Fruit fly (Drosophila melanogaster) whole organism, embryonic: ENCODE data around the gene CG34347.
A peak's percentile ranks its signal among the peaks of the same experiment; 100 is the strongest.

Source experiments
- Adf1 ChIP-seq: fragments of 200-800 bp; sonication (Bioruptor generic); IDR thresholded peaks from 2 replicates; pipeline ENCODE4 v1.3.6; 2022; ENCODE audit warnings: missing biosample characterization, missing genetic modification characterization
- Atf-2 ChIP-seq: fragments of 200-800 bp; sonication (Bioruptor generic); optimal IDR thresholded peaks from 2 replicates; lab custom pipeline; 2016; ENCODE audit warnings: missing biosample characterization, missing genetic modification characterization
- CG10366 ChIP-seq: fragments of 200-800 bp; sonication (Bioruptor generic); IDR thresholded peaks from 2 replicates; pipeline ENCODE4 v1.3.6; 2022; ENCODE audit warnings: missing biosample characterization, missing genetic modification characterization
- CG11085 ChIP-seq: fragments of 200-800 bp; sonication (Bioruptor generic); IDR thresholded peaks from 2 replicates; pipeline ENCODE4 v1.3.6; 2022; ENCODE audit warnings: missing biosample characterization, missing genetic modification characterization
- CG11560 ChIP-seq: fragments of 200-800 bp; sonication (Bioruptor generic); IDR thresholded peaks from 3 replicates; pipeline ENCODE4 v1.3.6; 2022; ENCODE audit warnings: missing biosample characterization, missing genetic modification characterization
- CG12155 ChIP-seq: fragments of 200-800 bp; sonication (Bioruptor generic); optimal IDR thresholded peaks from 3 replicates; lab custom pipeline; 2016; ENCODE audit warnings: missing biosample characterization, missing genetic modification characterization
- CG1647 ChIP-seq: fragments of 200-800 bp; sonication (Bioruptor generic); optimal IDR thresholded peaks from 3 replicates; lab custom pipeline; 2016; ENCODE audit warnings: missing biosample characterization, missing genetic modification characterization
- CG16815 ChIP-seq: fragments of 200-800 bp; sonication (Bioruptor generic); optimal IDR thresholded peaks from 3 replicates; lab custom pipeline; 2017; ENCODE audit warnings: missing biosample characterization, mild to moderate bottlenecking, missing genetic modification characterization
- CG17385 ChIP-seq: fragments of 200-800 bp; sonication (Bioruptor generic); optimal IDR thresholded peaks from 3 replicates; lab custom pipeline; 2018; ENCODE audit warnings: missing biosample characterization, mild to moderate bottlenecking, missing genetic modification characterization
- CG30403 ChIP-seq: fragments of 200-800 bp; sonication (Bioruptor generic); optimal IDR thresholded peaks from 3 replicates; lab custom pipeline; 2016; ENCODE audit warnings: missing biosample characterization, missing genetic modification characterization
- CG3163 ChIP-seq: fragments of 200-800 bp; sonication (Bioruptor generic); optimal IDR thresholded peaks from 3 replicates; lab custom pipeline; 2016; ENCODE audit warnings: missing biosample characterization, missing genetic modification characterization
- CG3726 ChIP-seq: fragments of 200-800 bp; sonication (Bioruptor generic); IDR thresholded peaks from 3 replicates; pipeline ENCODE4, ENCODE4 v1.3.6; 2022; ENCODE audit warnings: missing biosample characterization, missing genetic modification characterization
- CG4360 ChIP-seq: fragments of 200-800 bp; sonication (Bioruptor generic); IDR thresholded peaks from 2 replicates; pipeline ENCODE4 v1.3.6; 2022; ENCODE audit warnings: missing biosample characterization, missing genetic modification characterization
- CG5245 ChIP-seq: fragments of 200-800 bp; sonication (Bioruptor generic); optimal IDR thresholded peaks from 3 replicates; lab custom pipeline; 2016; ENCODE audit warnings: missing biosample characterization, missing genetic modification characterization
- CG7786 ChIP-seq: fragments of 200-800 bp; sonication (Bioruptor generic); optimal IDR thresholded peaks from 2 replicates; lab custom pipeline; 2016; ENCODE audit warnings: missing biosample characterization, missing genetic modification characterization
- CG8765 ChIP-seq: fragments of 200-800 bp; sonication (Bioruptor generic); IDR thresholded peaks from 2 replicates; pipeline ENCODE4 v1.3.6; 2022; ENCODE audit warnings: missing biosample characterization, missing genetic modification characterization
- CG8924 ChIP-seq: fragments of 200-800 bp; optimal IDR thresholded peaks from 3 replicates; lab custom pipeline; 2019; ENCODE audit warnings: missing biosample characterization, mild to moderate bottlenecking, missing genetic modification characterization, moderate library complexity
- CG9817 ChIP-seq: fragments of 200-800 bp; sonication (Bioruptor generic); optimal IDR thresholded peaks from 2 replicates; lab custom pipeline; 2018; ENCODE audit warnings: missing biosample characterization, mild to moderate bottlenecking, missing genetic modification characterization, moderate library complexity
- CoRest ChIP-seq: fragments of 200-800 bp; sonication (Bioruptor generic); optimal IDR thresholded peaks from 3 replicates; lab custom pipeline; 2018; ENCODE audit warnings: missing biosample characterization, mild to moderate bottlenecking, missing genetic modification characterization, moderate library complexity
- Doc2 ChIP-seq: fragments of 200-800 bp; sonication (Bioruptor generic); IDR thresholded peaks from 2 replicates; pipeline ENCODE4 v1.3.6; 2022; ENCODE audit warnings: missing biosample characterization, missing genetic modification characterization
- Elba2 ChIP-seq: fragments of 200-800 bp; sonication (Bioruptor generic); optimal IDR thresholded peaks from 3 replicates; lab custom pipeline; 2016; ENCODE audit warnings: missing biosample characterization, missing genetic modification characterization
- Ets65A ChIP-seq: fragments of 200-800 bp; sonication (Bioruptor generic); peaks from one replicate; lab custom pipeline; 2016; ENCODE audit warnings: missing biosample characterization, missing genetic modification characterization
- Fer3 ChIP-seq: fragments of 200-800 bp; sonication (Bioruptor generic); optimal IDR thresholded peaks from 2 replicates; lab custom pipeline; 2018; ENCODE audit warnings: missing biosample characterization, mild to moderate bottlenecking, missing genetic modification characterization, moderate library complexity
- HLH3B ChIP-seq: fragments of 200-800 bp; sonication (Bioruptor generic); IDR thresholded peaks from 2 replicates; pipeline ENCODE4 v1.3.6; 2022; ENCODE audit warnings: missing biosample characterization, missing genetic modification characterization
- HLH54F ChIP-seq: fragments of 200-800 bp; sonication (Bioruptor generic); optimal IDR thresholded peaks from 3 replicates; lab custom pipeline; 2016; ENCODE audit warnings: missing biosample characterization, missing genetic modification characterization
- Hr51 ChIP-seq, 2 experiments: fragments of 200-800 bp; sonication (Bioruptor generic); optimal IDR thresholded peaks; 2 replicates in 1 of 2; 3 replicates in 1 of 2; lab custom pipeline; 2016 to 2018; ENCODE audit warnings: missing biosample characterization in 2 of 2, missing genetic modification characterization in 2 of 2, mild to moderate bottlenecking in 1 of 2, moderate library complexity in 1 of 2
- NC2α ChIP-seq: fragments of 200-800 bp; sonication (Bioruptor generic); optimal IDR thresholded peaks from 2 replicates; lab custom pipeline; 2016; ENCODE audit warnings: missing biosample characterization, missing genetic modification characterization
- Neu2 ChIP-seq: fragments of 200-800 bp; sonication (Bioruptor generic); optimal IDR thresholded peaks from 3 replicates; lab custom pipeline; 2016; ENCODE audit warnings: missing biosample characterization, missing genetic modification characterization, borderline replicate concordance
- Nf-YA ChIP-seq: fragments of 200-800 bp; sonication (Bioruptor generic); IDR thresholded peaks from 2 replicates; pipeline ENCODE4 v1.3.6; 2022; ENCODE audit warnings: missing biosample characterization, missing genetic modification characterization
- Oli ChIP-seq: fragments of 200-800 bp; sonication (Bioruptor generic); optimal IDR thresholded peaks from 2 replicates; lab custom pipeline; 2018; ENCODE audit warnings: missing biosample characterization, mild to moderate bottlenecking, missing genetic modification characterization, moderate library complexity
- Pdp1 ChIP-seq, 2 experiments: fragments of 200-800 bp; sonication (Bioruptor generic); optimal IDR thresholded peaks; 3 replicates each; lab custom pipeline; 2016; ENCODE audit warnings: missing biosample characterization in 2 of 2, missing genetic modification characterization in 2 of 2, mild to moderate bottlenecking in 1 of 2, moderate library complexity in 1 of 2
- Poxn ChIP-seq: fragments of 200-800 bp; sonication (Bioruptor generic); IDR thresholded peaks from 2 replicates; pipeline ENCODE4 v1.3.6; 2022; ENCODE audit warnings: missing biosample characterization, missing genetic modification characterization
- Rfx ChIP-seq: fragments of 200-800 bp; sonication (Bioruptor generic); IDR thresholded peaks from 2 replicates; pipeline ENCODE4 v1.3.6; 2022; ENCODE audit warnings: missing biosample characterization, missing genetic modification characterization
- Side ChIP-seq: fragments of 200-800 bp; sonication (Bioruptor generic); optimal IDR thresholded peaks from 2 replicates; lab custom pipeline; 2016; ENCODE audit warnings: missing biosample characterization, missing genetic modification characterization
- Sin3A ChIP-seq: fragments of >200 bp; optimal IDR thresholded peaks from 2 replicates; lab custom pipeline; 2018
- YL-1 ChIP-seq: fragments of 200-800 bp; sonication (Bioruptor generic); optimal IDR thresholded peaks from 3 replicates; lab custom pipeline; 2017; ENCODE audit warnings: missing biosample characterization, mild to moderate bottlenecking, missing genetic modification characterization
- bcd ChIP-seq: fragments of 200-800 bp; sonication (Bioruptor generic); optimal IDR thresholded peaks from 2 replicates; lab custom pipeline; 2017; ENCODE audit warnings: missing biosample characterization, mild to moderate bottlenecking, missing genetic modification characterization
- chn ChIP-seq: fragments of 200-800 bp; sonication (Bioruptor generic); optimal IDR thresholded peaks from 2 replicates; lab custom pipeline; 2016; ENCODE audit warnings: missing biosample characterization, missing genetic modification characterization
- croc ChIP-seq: fragments of 200-800 bp; sonication (Bioruptor generic); conservative IDR thresholded peaks from 3 replicates; pipeline ENCODE4 v1.3.6; 2022; ENCODE audit warnings: missing biosample characterization, missing genetic modification characterization
- ems ChIP-seq: fragments of 200-800 bp; sonication (Bioruptor generic); optimal IDR thresholded peaks from 3 replicates; lab custom pipeline; 2016; ENCODE audit warnings: missing biosample characterization, missing genetic modification characterization
- eyg ChIP-seq: fragments of 200-800 bp; sonication (Bioruptor generic); optimal IDR thresholded peaks from 3 replicates; lab custom pipeline; 2016; ENCODE audit warnings: missing biosample characterization, missing genetic modification characterization
- gce ChIP-seq: fragments of 200-800 bp; sonication (Bioruptor generic); IDR thresholded peaks from 3 replicates; pipeline ENCODE4 v1.3.6; 2022; ENCODE audit warnings: missing biosample characterization, missing genetic modification characterization
- lilli ChIP-seq: fragments of 200-800 bp; sonication (Bioruptor generic); optimal IDR thresholded peaks from 3 replicates; lab custom pipeline; 2016; ENCODE audit warnings: missing biosample characterization, missing genetic modification characterization
- org-1 ChIP-seq: fragments of 200-800 bp; sonication (Bioruptor generic); optimal IDR thresholded peaks from 2 replicates; lab custom pipeline; 2017; ENCODE audit warnings: missing biosample characterization, missing genetic modification characterization
- rib ChIP-seq: fragments of 200-800 bp; sonication (Bioruptor generic); IDR thresholded peaks from 2 replicates; pipeline ENCODE4 v1.3.6; 2022; ENCODE audit warnings: missing biosample characterization, missing genetic modification characterization
- slou ChIP-seq: fragments of 200-800 bp; sonication (Bioruptor generic); optimal IDR thresholded peaks from 3 replicates; lab custom pipeline; 2016; ENCODE audit warnings: missing biosample characterization, missing genetic modification characterization
- sr ChIP-seq: fragments of 200-800 bp; sonication (Bioruptor generic); IDR thresholded peaks from 3 replicates; pipeline ENCODE4 v1.3.6; 2022; ENCODE audit warnings: missing biosample characterization, missing genetic modification characterization
- tup ChIP-seq: fragments of 200-800 bp; sonication (Bioruptor generic); optimal IDR thresholded peaks from 2 replicates; lab custom pipeline; 2016; ENCODE audit warnings: missing biosample characterization, mild to moderate bottlenecking, missing genetic modification characterization, moderate library complexity

CG34347 gene

dm6 chr3R:31381216-31381688 lies 70.3 kb downstream of the CG34347 start (continued):
- no peak for TF ChIP-seq CG8924
- TF ChIP-seq CG17385 (GFP tag; lab: Kevin White, UChicago) = peak; percentile 37
- peak; percentile 73 for TF ChIP-seq CG7786 (GFP tag; lab: Kevin White, UChicago)
- peak; percentile 90 for TF ChIP-seq Ets65A
- TF ChIP-seq CG5245 (GFP tag; lab: Kevin White, UChicago) = no peak
- peak; percentile 54 for TF ChIP-seq bcd (GFP tag; lab: Kevin White, UChicago)
- peak; percentile 4 for TF ChIP-seq CG3163 (GFP tag; lab: Kevin White, UChicago)
- no peak for TF ChIP-seq CG3726
- TF ChIP-seq Poxn = no peak
- TF ChIP-seq CG11560 (tag; lab: Robert Waterston, UW) = no peak
- TF ChIP-seq Pdp1 (GFP tag; optimal IDR thresholded peaks at IDR 0.05; lab: Kevin White, UChicago) = peak in 1 of 2 experiments; percentile 37
- peak; percentile 49 for TF ChIP-seq eyg
- peak; percentile 55 for TF ChIP-seq Fer3 (tag; lab: Kevin White, UChicago)
- TF ChIP-seq CG11085 (GFP tag; lab: Robert Waterston, UW) = 0 out of 2 replicates have a peak, but pooled peaks have one; percentile 39
- TF ChIP-seq Hr51 (GFP tag; optimal IDR thresholded peaks at IDR 0.05; lab: Kevin White, UChicago) = peak; percentile 51 to 73
- 0 out of 2 replicates have a peak, but pooled peaks have one; percentile 19 for TF ChIP-seq HLH3B
- TF ChIP-seq CoRest (tag; lab: Kevin White, UChicago) = peak; percentile 50
- TF ChIP-seq NC2α (GFP tag; lab: Kevin White, UChicago) = peak; percentile 44
- TF ChIP-seq Atf-2 (GFP tag; lab: Kevin White, UChicago) = peak; percentile 1
- TF ChIP-seq gce (GFP tag; lab: Robert Waterston, UW) = peak; percentile 54; the same call in 1 of the 3 replicates
- TF ChIP-seq YL-1 = no peak
- no peak for TF ChIP-seq Adf1 (GFP tag; lab: Robert Waterston, UW)
- TF ChIP-seq sr (GFP tag; lab: Robert Waterston, UW) = peak; percentile 20; the same call in 1 of the 3 replicates
- TF ChIP-seq CG1647 (GFP tag; lab: Kevin White, UChicago) = no peak
- peak; percentile 70 for TF ChIP-seq Rfx (GFP tag; lab: Robert Waterston, UW)
- TF ChIP-seq lilli (GFP tag; lab: Kevin White, UChicago) = peak; percentile 64
- TF ChIP-seq rib (GFP tag; lab: Robert Waterston, UW) = 0 out of 2 replicates have a peak, but pooled peaks have one; percentile 25
- peak; percentile 43 for TF ChIP-seq CG10366 (GFP tag; lab: Robert Waterston, UW)
- TF ChIP-seq Nf-YA (GFP tag; lab: Robert Waterston, UW) = no peak
- TF ChIP-seq Elba2 (GFP tag; lab: Kevin White, UChicago) = no peak
- TF ChIP-seq CG8765 (GFP tag; lab: Robert Waterston, UW) = 0 out of 2 replicates have a peak, but pooled peaks have one; percentile 9
- peak; percentile 3 for TF ChIP-seq ems (GFP tag; lab: Kevin White, UChicago)
- TF ChIP-seq Doc2 = no peak
- TF ChIP-seq Sin3A (lab: Kevin White, UChicago) = no peak
- peak; percentile 48 for TF ChIP-seq CG30403 (GFP tag; lab: Kevin White, UChicago)
- TF ChIP-seq HLH54F (GFP tag; lab: Kevin White, UChicago) = peak; percentile 76
- peak; percentile 1 for TF ChIP-seq chn (GFP tag; lab: Kevin White, UChicago)
- peak; percentile 19 for TF ChIP-seq CG16815
- TF ChIP-seq Oli (tag; lab: Kevin White, UChicago) = peak; percentile 23
- TF ChIP-seq CG4360 (GFP tag; lab: Robert Waterston, UW) = no peak
- TF ChIP-seq tup = no peak
- peak; percentile 4 for TF ChIP-seq slou (GFP tag; lab: Kevin White, UChicago)
- no peak for TF ChIP-seq Side (GFP tag; lab: Kevin White, UChicago)
- TF ChIP-seq org-1 (GFP tag; lab: Kevin White, UChicago) = no peak
- TF ChIP-seq croc (GFP tag; lab: Robert Waterston, UW) = no peak
- TF ChIP-seq Neu2 (GFP tag; lab: Kevin White, UChicago) = no peak
- TF ChIP-seq CG12155 (GFP tag; lab: Kevin White, UChicago) = peak; percentile 29
- TF ChIP-seq CG9817 (tag; lab: Kevin White, UChicago) = peak; percentile 55
